Fruit fly (Drosophila melanogaster) S2 (cell line): ENCODE measurements around the gene Mkp3.
A peak's percentile ranks its signal among the peaks of the same experiment; 100 is the strongest.

ENCODE experiments used
- CG8478 ChIP-seq: fragments of >200 bp; optimal IDR thresholded peaks from 2 replicates; lab custom pipeline; 2018
- CTCF ChIP-seq, 2 experiments: fragments of >200 bp; optimal IDR thresholded peaks; 2 replicates each; lab custom pipeline; 2018

dm6 chr3L:19080926-19081700 lies 5.1 kb downstream of the Mkp3 start:
- TF ChIP-seq CTCF (optimal IDR thresholded peaks at IDR 0.05; lab: Kevin White, UChicago) (peak in 1 of 2 experiments; percentile 33), CG8478 (lab: Kevin White, UChicago) (no peak)
